Fruit fly (Drosophila melanogaster): ENCODE measurements around the gene GstD2.

- TF ChIP-seq croc (GFP tag; conservative IDR thresholded peaks at IDR 0.05) (no peak), h (optimal IDR thresholded peaks at IDR 0.05) (no peak), ssp (GFP tag; IDR thresholded peaks at IDR 0.05) (no peak), disco-r (GFP tag; optimal IDR thresholded peaks at IDR 0.05) (no peak), Max (GFP tag; optimal IDR thresholded peaks at IDR 0.05) (no peak), cwo (GFP tag; optimal IDR thresholded peaks at IDR 0.05) (no peak), Dp (GFP tag; optimal IDR thresholded peaks at IDR 0.05) (no peak), Xrp1 (GFP tag; IDR thresholded peaks at IDR 0.05) (no peak), psq (GFP tag; optimal IDR thresholded peaks at IDR 0.05) (no peak), dan (GFP tag; IDR thresholded peaks at IDR 0.05) (no peak), D19B (GFP tag; optimal IDR thresholded peaks at IDR 0.05) (no peak), Atf6 (GFP tag; IDR thresholded peaks at IDR 0.05) (no peak)
Measured at dm6 chr3R:12341374-12341773, 30.4 kb upstream of the GstD2 start, which contains the start of gene Sgsf.

Data from whole organism, embryonic.